Fruit fly (Drosophila melanogaster) whole organism, embryonic: Measurements from ENCODE around the gene Vm34Ca.

Experiments used
- CG10979 ChIP-seq: fragments of 200-800 bp; sonication (Bioruptor generic); optimal IDR thresholded peaks from 2 replicates; lab custom pipeline; 2018; ENCODE audit warnings: missing biosample characterization, mild to moderate bottlenecking, missing genetic modification characterization, moderate library complexity
- CG11560 ChIP-seq: fragments of 200-800 bp; sonication (Bioruptor generic); IDR thresholded peaks from 3 replicates; pipeline ENCODE4 v1.3.6; 2022; ENCODE audit warnings: missing biosample characterization, missing genetic modification characterization
- CG11695 ChIP-seq: fragments of 200-800 bp; sonication (Bioruptor generic); IDR thresholded peaks from 3 replicates; pipeline ENCODE4 v1.3.6; 2022; ENCODE audit warnings: missing biosample characterization, missing genetic modification characterization
- CG13894 ChIP-seq: fragments of 200-800 bp; sonication (Bioruptor generic); optimal IDR thresholded peaks from 3 replicates; lab custom pipeline; 2018; ENCODE audit warnings: missing biosample characterization, mild to moderate bottlenecking, missing genetic modification characterization, moderate library complexity
- CG15011 ChIP-seq: fragments of 200-800 bp; sonication (Bioruptor generic); optimal IDR thresholded peaks from 3 replicates; lab custom pipeline; 2018; ENCODE audit warnings: missing biosample characterization, mild to moderate bottlenecking, missing genetic modification characterization
- CG15514 ChIP-seq: fragments of 200-800 bp; sonication (Bioruptor generic); optimal IDR thresholded peaks from 3 replicates; lab custom pipeline; 2017; ENCODE audit warnings: missing biosample characterization, missing genetic modification characterization, mild to moderate bottlenecking, moderate library complexity, missing genetic modification reagents
- CG1647 ChIP-seq: fragments of 200-800 bp; sonication (Bioruptor generic); optimal IDR thresholded peaks from 3 replicates; lab custom pipeline; 2016; ENCODE audit warnings: missing biosample characterization, missing genetic modification characterization
- CG16779 ChIP-seq: fragments of 200-800 bp; sonication (Bioruptor generic); IDR thresholded peaks from 2 replicates; pipeline ENCODE4 v1.3.6; 2022; ENCODE audit warnings: missing biosample characterization, missing genetic modification characterization
- CG2875 ChIP-seq: fragments of 200-800 bp; sonication (Bioruptor generic); optimal IDR thresholded peaks from 2 replicates; lab custom pipeline; 2017; ENCODE audit warnings: missing biosample characterization, mild to moderate bottlenecking, missing genetic modification characterization, missing genetic modification reagents
- CG32767 ChIP-seq: fragments of 200-800 bp; sonication (Bioruptor generic); IDR thresholded peaks from 2 replicates; pipeline ENCODE4 v1.3.6; 2022; ENCODE audit warnings: missing biosample characterization, missing genetic modification characterization
- CG32772 ChIP-seq: fragments of 200-800 bp; sonication (Bioruptor generic); IDR thresholded peaks from 2 replicates; pipeline ENCODE4 v1.3.6; 2022; ENCODE audit warnings: missing biosample characterization, missing genetic modification characterization
- CG3281 ChIP-seq: fragments of 200-800 bp; sonication (Bioruptor generic); optimal IDR thresholded peaks from 3 replicates; lab custom pipeline; 2017; ENCODE audit warnings: missing biosample characterization, mild to moderate bottlenecking, missing genetic modification characterization
- CG33213 ChIP-seq: fragments of 200-800 bp; sonication (Bioruptor generic); optimal IDR thresholded peaks from 3 replicates; lab custom pipeline; 2016; ENCODE audit warnings: missing biosample characterization, missing genetic modification characterization
- CG34376 ChIP-seq: fragments of 200-800 bp; sonication (Bioruptor generic); optimal IDR thresholded peaks from 2 replicates; lab custom pipeline; 2018; ENCODE audit warnings: missing biosample characterization, mild to moderate bottlenecking, missing genetic modification characterization
- CG4707 ChIP-seq: fragments of 200-800 bp; sonication (Bioruptor generic); optimal IDR thresholded peaks from 2 replicates; lab custom pipeline; 2018; ENCODE audit warnings: missing biosample characterization, mild to moderate bottlenecking, missing genetic modification characterization, moderate library complexity
- CG6654 ChIP-seq: fragments of 200-800 bp; sonication (Bioruptor generic); optimal IDR thresholded peaks from 2 replicates; lab custom pipeline; 2017; ENCODE audit warnings: missing biosample characterization, mild to moderate bottlenecking, missing genetic modification characterization
- CG6689 ChIP-seq: fragments of 200-800 bp; sonication (Bioruptor generic); IDR thresholded peaks from 2 replicates; pipeline ENCODE4 v1.3.6; 2022; ENCODE audit warnings: missing biosample characterization, missing genetic modification characterization
- CG6854 ChIP-seq: fragments of 200-800 bp; sonication (Bioruptor generic); optimal IDR thresholded peaks from 3 replicates; lab custom pipeline; 2017; ENCODE audit warnings: missing biosample characterization, mild to moderate bottlenecking, missing genetic modification characterization
- CG8359 ChIP-seq: fragments of 200-800 bp; sonication (Bioruptor generic); optimal IDR thresholded peaks from 2 replicates; lab custom pipeline; 2017; ENCODE audit warnings: missing biosample characterization, mild to moderate bottlenecking, missing genetic modification characterization, borderline replicate concordance
- CG9876 ChIP-seq: fragments of 200-800 bp; sonication (Bioruptor generic); optimal IDR thresholded peaks from 2 replicates; lab custom pipeline; 2016; ENCODE audit warnings: missing biosample characterization, missing genetic modification characterization
- E2f1 ChIP-seq: fragments of 200-800 bp; sonication (Bioruptor generic); IDR thresholded peaks from 2 replicates; pipeline ENCODE4 v1.3.6; 2022; ENCODE audit warnings: missing biosample characterization, missing genetic modification characterization
- Fer2 ChIP-seq: fragments of 200-800 bp; sonication (Bioruptor generic); optimal IDR thresholded peaks from 2 replicates; lab custom pipeline; 2018; ENCODE audit warnings: missing biosample characterization, mild to moderate bottlenecking, missing genetic modification characterization, moderate library complexity
- Fer3 ChIP-seq: fragments of 200-800 bp; sonication (Bioruptor generic); optimal IDR thresholded peaks from 2 replicates; lab custom pipeline; 2018; ENCODE audit warnings: missing biosample characterization, mild to moderate bottlenecking, missing genetic modification characterization, moderate library complexity
- Gsc ChIP-seq: fragments of 200-800 bp; sonication (Bioruptor generic); IDR thresholded peaks from 2 replicates; pipeline ENCODE4 v1.3.6; 2022; ENCODE audit warnings: missing biosample characterization, missing genetic modification characterization
- NC2α ChIP-seq: fragments of 200-800 bp; sonication (Bioruptor generic); optimal IDR thresholded peaks from 2 replicates; lab custom pipeline; 2016; ENCODE audit warnings: missing biosample characterization, missing genetic modification characterization
- Nf-YC ChIP-seq: fragments of 200-800 bp; optimal IDR thresholded peaks from 3 replicates; lab custom pipeline; 2019; ENCODE audit warnings: missing biosample characterization, mild to moderate bottlenecking, missing genetic modification characterization, moderate library complexity
- Ravus ChIP-seq: fragments of 200-800 bp; sonication (Bioruptor generic); IDR thresholded peaks from 2 replicates; pipeline ENCODE4 v1.3.6; 2022; ENCODE audit warnings: missing biosample characterization, missing genetic modification characterization
- Trl ChIP-seq, 3 experiments: fragments of >200 bp in 2 of 3; fragments of 200-800 bp in 1 of 3; sonication (Bioruptor generic) in 1 of 3; optimal IDR thresholded peaks; 2 replicates in 1 of 3; 3 replicates in 2 of 3; lab custom pipeline; 2016 to 2017; ENCODE audit warnings: missing biosample characterization in 1 of 3, missing genetic modification characterization in 1 of 3
- ash1 ChIP-seq: fragments of 200-800 bp; sonication (Bioruptor generic); optimal IDR thresholded peaks from 2 replicates; lab custom pipeline; 2018; ENCODE audit warnings: missing biosample characterization, mild to moderate bottlenecking, missing genetic modification characterization
- az2 ChIP-seq: fragments of 200-800 bp; sonication (Bioruptor generic); optimal IDR thresholded peaks from 3 replicates; lab custom pipeline; 2016; ENCODE audit warnings: missing biosample characterization, missing genetic modification characterization
- crol ChIP-seq: fragments of 200-800 bp; sonication (Bioruptor generic); IDR thresholded peaks from 2 replicates; pipeline ENCODE4 v1.3.6; 2022; ENCODE audit warnings: missing biosample characterization, missing genetic modification characterization
- da ChIP-seq: fragments of 200-800 bp; sonication (Bioruptor generic); optimal IDR thresholded peaks from 2 replicates; lab custom pipeline; 2016; ENCODE audit warnings: missing biosample characterization, missing genetic modification characterization
- danr ChIP-seq: fragments of 200-800 bp; sonication (Bioruptor generic); IDR thresholded peaks from 2 replicates; pipeline ENCODE4 v1.3.6; 2022; ENCODE audit warnings: missing biosample characterization, missing genetic modification characterization
- dm ChIP-seq: fragments of 200-800 bp; sonication (Bioruptor generic); optimal IDR thresholded peaks from 3 replicates; lab custom pipeline; 2016; ENCODE audit warnings: missing biosample characterization, missing genetic modification characterization
- dmrt11E ChIP-seq: fragments of 200-800 bp; sonication (Bioruptor generic); optimal IDR thresholded peaks from 3 replicates; lab custom pipeline; 2018; ENCODE audit warnings: missing biosample characterization, mild to moderate bottlenecking, missing genetic modification characterization, moderate library complexity
- fu2 ChIP-seq: fragments of 200-800 bp; sonication (Bioruptor generic); optimal IDR thresholded peaks from 2 replicates; lab custom pipeline; 2016; ENCODE audit warnings: missing biosample characterization, missing genetic modification characterization
- gfzf ChIP-seq: fragments of 200-800 bp; sonication (Bioruptor generic); optimal IDR thresholded peaks from 2 replicates; lab custom pipeline; 2016; ENCODE audit warnings: missing biosample characterization, mild to moderate bottlenecking, missing genetic modification characterization, moderate library complexity
- gsb-n ChIP-seq: fragments of 200-800 bp; sonication (Bioruptor generic); optimal IDR thresholded peaks from 3 replicates; lab custom pipeline; 2018; ENCODE audit warnings: missing biosample characterization, mild to moderate bottlenecking, missing genetic modification characterization
- lilli ChIP-seq: fragments of 200-800 bp; sonication (Bioruptor generic); optimal IDR thresholded peaks from 3 replicates; lab custom pipeline; 2016; ENCODE audit warnings: missing biosample characterization, missing genetic modification characterization
- mam ChIP-seq: fragments of 200-800 bp; sonication (Bioruptor generic); optimal IDR thresholded peaks from 3 replicates; lab custom pipeline; 2016; ENCODE audit warnings: missing biosample characterization, missing genetic modification characterization
- nau ChIP-seq: fragments of 200-800 bp; sonication (Bioruptor generic); optimal IDR thresholded peaks from 3 replicates; lab custom pipeline; 2017; ENCODE audit warnings: missing biosample characterization, mild to moderate bottlenecking, missing genetic modification characterization, missing genetic modification reagents
- run ChIP-seq: fragments of 200-800 bp; sonication (Bioruptor generic); optimal IDR thresholded peaks from 3 replicates; lab custom pipeline; 2018; ENCODE audit warnings: missing biosample characterization, mild to moderate bottlenecking, missing genetic modification characterization
- sc ChIP-seq, 3 experiments: fragments of >200 bp in 2 of 3; fragments of 200-800 bp in 1 of 3; sonication (Bioruptor generic) in 1 of 3; optimal IDR thresholded peaks; 2 replicates in 2 of 3; 3 replicates in 1 of 3; lab custom pipeline; 2017; ENCODE audit warnings: mild to moderate bottlenecking in 1 of 3, missing biosample characterization in 1 of 3, missing genetic modification characterization in 1 of 3, missing genetic modification reagents in 1 of 3
- sd ChIP-seq: fragments of 200-800 bp; sonication (Bioruptor generic); optimal IDR thresholded peaks from 3 replicates; lab custom pipeline; 2018; ENCODE audit warnings: missing biosample characterization, mild to moderate bottlenecking, missing genetic modification characterization, moderate library complexity
- sim ChIP-seq: fragments of 200-800 bp; sonication (Bioruptor generic); IDR thresholded peaks from 2 replicates; pipeline ENCODE4 v1.3.6; 2022; ENCODE audit warnings: missing biosample characterization, missing genetic modification characterization
- sisA ChIP-seq: fragments of 200-800 bp; sonication (Bioruptor generic); IDR thresholded peaks from 2 replicates; pipeline ENCODE4 v1.3.6; 2022; ENCODE audit warnings: missing biosample characterization, missing genetic modification characterization
- slp2 ChIP-seq: fragments of 200-800 bp; sonication (Bioruptor generic); optimal IDR thresholded peaks from 2 replicates; lab custom pipeline; 2016; ENCODE audit warnings: missing biosample characterization, missing genetic modification characterization
- stc ChIP-seq: fragments of 200-800 bp; sonication (Bioruptor generic); IDR thresholded peaks from 2 replicates; pipeline ENCODE4 v1.3.6; 2022; ENCODE audit warnings: missing biosample characterization, missing genetic modification characterization
- tio ChIP-seq: fragments of 200-800 bp; sonication (Bioruptor generic); optimal IDR thresholded peaks from 2 replicates; lab custom pipeline; 2017; ENCODE audit warnings: missing biosample characterization, missing genetic modification characterization, inconsistent platforms
- tup ChIP-seq: fragments of 200-800 bp; sonication (Bioruptor generic); optimal IDR thresholded peaks from 2 replicates; lab custom pipeline; 2016; ENCODE audit warnings: missing biosample characterization, mild to moderate bottlenecking, missing genetic modification characterization, moderate library complexity

Vm34Ca gene

dm6 chr2L:13445249-13445846 lies 33.9 kb upstream of the Vm34Ca start, which contains the start of gene Hacd2 (continued):
- TF ChIP-seq run (tag; lab: Kevin White, UChicago) (no peak), az2 (GFP tag; lab: Kevin White, UChicago) (no peak), CG11560 (tag; lab: Robert Waterston, UW) (no peak), fu2 (peak; percentile 11), CG34376 (GFP tag; lab: Kevin White, UChicago) (no peak), Gsc (GFP tag; lab: Robert Waterston, UW) (no peak), nau (no peak), danr (GFP tag; lab: Robert Waterston, UW) (no peak), Trl (optimal IDR thresholded peaks at IDR 0.05; lab: Kevin White, UChicago) (no peak), Trl (GFP tag; optimal IDR thresholded peaks at IDR 0.05; lab: Kevin White, UChicago) (peak; percentile 49), sd (tag; lab: Kevin White, UChicago) (peak; percentile 97), CG15011 (GFP tag; lab: Kevin White, UChicago) (no peak), CG6854 (GFP tag; lab: Kevin White, UChicago) (no peak), CG32767 (no peak), gsb-n (tag; lab: Kevin White, UChicago) (no peak), CG6689 (GFP tag; lab: Robert Waterston, UW) (no peak), CG32772 (GFP tag; lab: Robert Waterston, UW) (no peak), mam (peak; percentile 41), CG4707 (no peak), crol (GFP tag; lab: Robert Waterston, UW) (no peak), CG6654 (no peak), ash1 (GFP tag; lab: Kevin White, UChicago) (no peak), CG33213 (GFP tag; lab: Kevin White, UChicago) (peak; percentile 71), CG3281 (GFP tag; lab: Kevin White, UChicago) (no peak), sisA (GFP tag; lab: Robert Waterston, UW) (no peak), NC2α (GFP tag; lab: Kevin White, UChicago) (no peak), lilli (peak; percentile 9), CG15514 (GFP tag; lab: Kevin White, UChicago) (peak; percentile 87), da (GFP tag; lab: Kevin White, UChicago) (no peak), Ravus (GFP tag; lab: Robert Waterston, UW) (no peak), slp2 (GFP tag; lab: Kevin White, UChicago) (no peak), CG9876 (GFP tag; lab: Kevin White, UChicago) (peak; percentile 39), E2f1 (GFP tag; lab: Robert Waterston, UW) (no peak), CG8359 (GFP tag; lab: Kevin White, UChicago) (no peak), CG16779 (no peak), sim (GFP tag; lab: Robert Waterston, UW) (no peak), CG2875 (no peak), tio (GFP tag; lab: Kevin White, UChicago) (no peak), stc (GFP tag; lab: Robert Waterston, UW) (no peak), CG1647 (GFP tag; lab: Kevin White, UChicago) (peak; percentile 45), Nf-YC (tag; lab: Kevin White, UChicago) (no peak), dmrt11E (tag; lab: Kevin White, UChicago) (no peak), CG13894 (tag; lab: Kevin White, UChicago) (no peak), gfzf (GFP tag; lab: Kevin White, UChicago) (peak; percentile 95), dm (GFP tag; lab: Kevin White, UChicago) (peak; percentile 24), Fer3 (tag; lab: Kevin White, UChicago) (no peak), CG10979 (no peak), CG11695 (GFP tag; lab: Robert Waterston, UW) (peak; percentile 50; the same call in 1 of the 3 replicates), tup (GFP tag; lab: Kevin White, UChicago) (no peak), sc (optimal IDR thresholded peaks at IDR 0.05; lab: Kevin White, UChicago) (no peak), sc (GFP tag; optimal IDR thresholded peaks at IDR 0.05; lab: Kevin White, UChicago) (no peak), Fer2 (tag; lab: Kevin White, UChicago) (no peak)
